Worm (Caenorhabditis elegans): Measurements from ENCODE around the gene T05B4.8.

The T05B4.8 gene

DNA sequence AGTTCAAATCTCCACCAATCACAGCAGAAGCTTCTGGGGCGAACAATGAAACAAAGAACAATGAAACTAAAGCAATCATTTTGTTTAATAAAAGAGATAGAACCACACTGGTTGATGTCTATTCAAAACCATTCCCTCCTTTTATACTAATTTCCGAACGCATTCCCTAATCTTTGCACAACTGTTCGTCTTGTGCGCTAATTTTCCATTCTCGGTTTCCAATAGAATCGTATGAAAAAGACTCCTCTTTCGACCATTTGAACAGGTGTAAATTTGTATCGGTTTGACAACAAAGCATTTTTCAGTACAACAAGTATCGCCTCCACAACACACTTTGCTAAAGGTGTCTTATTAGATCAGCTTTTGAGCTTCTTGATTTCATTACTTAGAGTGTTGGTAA lies at the start of gene T05B4.8:
T05B4.8 (minus strand) TSS at position 101 of the 400 bp plus-strand sequence.
- TF ChIP-seq mdl-1 (tag; optimal IDR thresholded peaks at IDR 0.05) (no peak), efl-1 (optimal IDR thresholded peaks at IDR 0.05) (no peak), efl-1 (GFP tag; optimal IDR thresholded peaks at IDR 0.05 in 1 of 2) (peak in 1 of 2 experiments; percentile 69)

DNA sequence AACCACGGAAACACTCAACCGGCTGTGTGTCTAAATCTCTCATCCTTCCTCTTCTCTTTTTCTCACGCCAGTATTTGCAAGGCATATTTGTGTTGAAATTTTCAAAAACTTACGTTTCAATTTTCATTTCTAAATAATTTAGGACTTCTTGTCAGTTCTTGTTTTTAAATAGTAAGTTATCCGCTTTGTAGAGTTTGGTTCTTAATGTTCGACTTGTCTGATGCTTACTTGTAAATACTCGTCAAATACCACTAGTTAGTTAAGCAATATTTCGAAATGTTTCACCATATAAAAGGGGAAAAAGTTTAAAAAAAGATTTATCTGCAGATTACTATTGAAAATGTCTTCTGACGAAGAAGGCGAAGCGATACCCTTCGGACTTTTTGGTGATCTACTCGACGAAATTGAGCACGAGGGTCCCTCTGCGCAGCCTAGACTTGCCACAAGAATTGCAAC lies 48.6 kb upstream of the T05B4.8 start, which contains the start of gene Y45G5AM.3:
Y45G5AM.3 (plus strand) TSS at position 51 of the 456 bp plus-strand sequence.
- peak; percentile 13 for TF ChIP-seq irx-1 (tag; optimal IDR thresholded peaks at IDR 0.05)
- peak in 1 of 2 experiments; percentile 6 for TF ChIP-seq lsy-2 (tag; optimal IDR thresholded peaks at IDR 0.05)
- TF ChIP-seq lin-14 (GFP tag; optimal IDR thresholded peaks at IDR 0.05): peak; percentile 21
- no peak for TF ChIP-seq unc-86 (tag; optimal IDR thresholded peaks at IDR 0.05)

DNA sequence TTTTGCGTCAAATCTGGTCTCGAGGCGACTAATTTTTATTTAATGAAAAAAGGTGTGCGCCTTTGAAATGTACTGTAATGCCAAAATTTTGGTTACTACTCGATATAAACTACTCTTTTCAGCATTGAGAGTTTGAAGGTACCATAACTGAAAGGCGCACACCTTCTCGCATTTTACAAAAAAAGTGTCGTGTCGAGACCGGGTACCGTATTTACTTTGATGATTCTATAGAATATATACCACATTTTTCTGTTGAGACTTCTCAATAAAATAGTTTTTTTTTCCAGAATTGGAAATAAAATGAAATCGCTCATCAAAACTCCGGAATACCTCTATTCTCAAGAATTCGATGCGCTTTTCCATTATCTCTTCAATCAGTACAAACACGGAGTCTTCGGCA lies 47.0 kb upstream of the T05B4.8 start, which contains the start of gene Y45G5AM.4:
Y45G5AM.4 (plus strand) TSS at position 301 of the 400 bp plus-strand sequence.
- no peak for TF ChIP-seq lir-3 (tag; optimal IDR thresholded peaks at IDR 0.05; ENCODE audit: poor library complexity)
- TF ChIP-seq egl-13 (tag; optimal IDR thresholded peaks at IDR 0.05): no peak
- no peak for TF ChIP-seq ama-1 (optimal IDR thresholded peaks at IDR 0.05)
- no peak for TF ChIP-seq hlh-4 (tag; optimal IDR thresholded peaks at IDR 0.05)
- TF ChIP-seq unc-30 (tag; optimal IDR thresholded peaks at IDR 0.05): no peak
- TF ChIP-seq ceh-90 (tag; optimal IDR thresholded peaks at IDR 0.05): no peak
- no peak for TF ChIP-seq hpl-2 (GFP tag; optimal IDR thresholded peaks at IDR 0.05)
- TF ChIP-seq nhr-11 (tag; optimal IDR thresholded peaks at IDR 0.05): no peak
- TF ChIP-seq sptf-1 (tag; optimal IDR thresholded peaks at IDR 0.05): no peak
- TF ChIP-seq snpc-4 (tag; optimal IDR thresholded peaks at IDR 0.05): no peak
- no peak for TF ChIP-seq unc-62 (GFP tag; optimal IDR thresholded peaks at IDR 0.05)
- no peak for TF ChIP-seq ets-5 (GFP tag; IDR thresholded peaks at IDR 0.05)

DNA sequence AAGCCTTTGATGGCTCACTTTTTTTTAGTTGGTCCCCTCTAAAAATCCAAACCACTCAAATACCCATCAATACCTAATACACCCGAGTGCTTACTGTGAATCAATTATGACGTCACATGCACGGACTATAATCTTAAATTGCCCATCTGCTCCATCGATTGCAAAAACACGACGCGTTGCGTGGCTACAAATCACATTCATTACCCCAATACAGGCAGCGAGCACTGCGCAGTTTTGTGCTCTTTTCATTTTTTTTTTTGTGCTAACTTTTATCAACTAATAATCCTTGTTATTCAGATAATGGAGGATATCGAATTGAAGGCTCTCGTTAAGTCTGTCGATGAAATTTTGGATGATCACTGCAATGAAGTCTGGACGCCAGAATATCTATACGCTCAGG lies 44.1 kb upstream of the T05B4.8 start, which contains the start of gene Y45G5AM.5:
Y45G5AM.5 (plus strand) TSS at position 301 of the 400 bp plus-strand sequence.
- no peak for TF ChIP-seq tbx-2 (tag; optimal IDR thresholded peaks at IDR 0.05)
- no peak for TF ChIP-seq snpc-4 (tag; optimal IDR thresholded peaks at IDR 0.05)
- no peak for TF ChIP-seq pqm-1 (tag; optimal IDR thresholded peaks at IDR 0.05)
- TF ChIP-seq hlh-17 (GFP tag; optimal IDR thresholded peaks at IDR 0.05; ENCODE audit: borderline replicate concordance): no peak
- TF ChIP-seq aly-2 (tag; optimal IDR thresholded peaks at IDR 0.05): no peak
- TF ChIP-seq ces-1 (GFP tag; optimal IDR thresholded peaks at IDR 0.05): no peak
- no peak for TF ChIP-seq nhr-71 (tag; optimal IDR thresholded peaks at IDR 0.05)
- no peak for TF ChIP-seq ets-5 (GFP tag; IDR thresholded peaks at IDR 0.05)

DNA sequence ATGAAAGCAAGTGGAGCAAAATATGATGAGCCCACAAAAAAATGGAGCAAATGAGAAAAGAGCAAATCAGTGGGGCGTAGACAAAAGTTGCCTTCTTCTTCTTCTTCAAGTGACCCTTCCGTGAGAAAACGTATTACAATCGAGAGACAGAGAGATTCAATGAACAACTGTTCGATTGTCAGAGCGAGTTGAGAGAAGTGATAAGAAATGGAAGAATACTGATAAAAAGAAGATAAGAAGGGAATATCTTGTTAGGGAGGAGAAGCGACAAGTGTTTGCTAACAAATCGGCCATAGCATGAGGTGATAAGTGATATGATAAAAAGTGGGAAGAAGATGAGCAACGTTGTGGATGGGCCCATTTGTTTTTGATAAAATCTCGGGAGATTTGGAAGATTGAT lies 41.3 kb upstream of the T05B4.8 start:
- TF ChIP-seq lin-13 (GFP tag; optimal IDR thresholded peaks at IDR 0.05) (no peak), snu-23 (GFP tag; optimal IDR thresholded peaks at IDR 0.05) (peak; percentile 26), nhr-71 (tag; optimal IDR thresholded peaks at IDR 0.05) (peak; percentile 64), nhr-20 (tag; optimal IDR thresholded peaks at IDR 0.05) (peak; percentile 34), lsy-2 (tag; optimal IDR thresholded peaks at IDR 0.05) (peak in 1 of 2 experiments; percentile 52), tlp-1 (tag; optimal IDR thresholded peaks at IDR 0.05) (no peak), swsn-7 (tag; optimal IDR thresholded peaks at IDR 0.05) (peak; percentile 4), rnt-1 (tag; optimal IDR thresholded peaks at IDR 0.05) (peak; percentile 51), lin-14 (GFP tag; optimal IDR thresholded peaks at IDR 0.05) (peak; percentile 88)

DNA sequence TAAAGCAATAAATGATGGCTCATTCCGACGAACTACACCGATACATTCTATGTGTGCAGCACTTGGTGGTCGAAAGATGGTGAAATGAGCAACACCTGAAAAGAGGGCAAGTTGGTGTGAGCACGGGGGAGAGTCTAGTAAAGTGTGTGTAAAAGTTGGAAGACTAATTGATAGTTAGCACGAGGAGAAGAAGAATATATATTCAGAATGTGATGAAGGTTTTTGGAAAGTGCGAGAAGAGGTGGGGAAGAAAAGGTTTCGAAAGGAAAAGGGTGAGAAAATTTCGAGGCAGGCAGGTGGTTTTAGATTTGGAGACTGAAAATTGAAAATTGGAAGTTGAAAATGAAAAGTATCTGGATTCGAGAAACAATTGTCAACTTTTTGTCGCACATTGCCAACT lies 36.2 kb upstream of the T05B4.8 start, which contains the start of gene Y45G5AM.6:
Y45G5AM.6 (minus strand) TSS at position 101 of the 400 bp plus-strand sequence.
- TF ChIP-seq nhr-12 (tag; optimal IDR thresholded peaks at IDR 0.05): no peak
- no peak for TF ChIP-seq C16A3.4 (tag; optimal IDR thresholded peaks at IDR 0.05)
- TF ChIP-seq lin-15B (tag; optimal IDR thresholded peaks at IDR 0.05): no peak
- TF ChIP-seq unc-86 (tag; optimal IDR thresholded peaks at IDR 0.05): no peak
- no peak for TF ChIP-seq dpl-1 (GFP tag; optimal IDR thresholded peaks at IDR 0.05)
- no peak for TF ChIP-seq mdl-1 (tag; optimal IDR thresholded peaks at IDR 0.05)
- TF ChIP-seq F16B12.6 (tag; optimal IDR thresholded peaks at IDR 0.05): no peak

All from whole organism, L1 larva.